Worm (Caenorhabditis elegans): ENCODE results near the gene cyp-34A8.

The cyp-34A8 gene

ce11 chrV:3935892-3936478 lies 31.6 kb downstream of the cyp-34A8 start, which contains the start of gene cyp-35A5:
TSS of gene cyp-35A5 (plus strand) at chrV:3936326.
- TF ChIP-seq nhr-2 (tag; optimal IDR thresholded peaks at IDR 0.05) (no peak), nhr-237 (tag; optimal IDR thresholded peaks at IDR 0.05) (no peak), elt-1 (tag; optimal IDR thresholded peaks at IDR 0.05; ENCODE audit: borderline replicate concordance, insufficient read depth) (no peak), unc-62 (GFP tag; optimal IDR thresholded peaks at IDR 0.05) (no peak), lin-13 (tag; optimal IDR thresholded peaks at IDR 0.05) (no peak), ztf-11 (tag; optimal IDR thresholded peaks at IDR 0.05) (no peak), mep-1 (tag; optimal IDR thresholded peaks at IDR 0.05) (no peak), nhr-28 (tag; optimal IDR thresholded peaks at IDR 0.05) (no peak), flh-1 (GFP tag; optimal IDR thresholded peaks at IDR 0.05) (no peak), blmp-1 (tag; optimal IDR thresholded peaks at IDR 0.05) (no peak), lin-32 (GFP tag; optimal IDR thresholded peaks at IDR 0.05) (no peak), ham-2 (GFP tag; optimal IDR thresholded peaks at IDR 0.05) (no peak), ces-1 (GFP tag; optimal IDR thresholded peaks at IDR 0.05) (no peak), lsy-2 (tag; optimal IDR thresholded peaks at IDR 0.05) (no peak), sem-2 (GFP tag; optimal IDR thresholded peaks at IDR 0.05) (no peak), nhr-12 (tag; optimal IDR thresholded peaks at IDR 0.05) (no peak)

ce11 chrV:3931326-3931725 lies 36.3 kb downstream of the cyp-34A8 start, which contains the start of gene srx-63:
TSS of gene srx-63 (plus strand) at chrV:3931626.
- no peak for TF ChIP-seq tbx-8 (GFP tag; optimal IDR thresholded peaks at IDR 0.05)
- TF ChIP-seq nhr-76 (tag; optimal IDR thresholded peaks at IDR 0.05): no peak
- TF ChIP-seq hlh-1 (tag; optimal IDR thresholded peaks at IDR 0.05): no peak
- TF ChIP-seq elt-1 (tag; optimal IDR thresholded peaks at IDR 0.05; ENCODE audit: borderline replicate concordance, insufficient read depth): no peak
- no peak for TF ChIP-seq flh-1 (GFP tag; optimal IDR thresholded peaks at IDR 0.05)
- no peak for TF ChIP-seq ceh-43 (GFP tag; optimal IDR thresholded peaks at IDR 0.05)

- no peak for TF ChIP-seq sem-2 (GFP tag; optimal IDR thresholded peaks at IDR 0.05)
- TF ChIP-seq nhr-76 (tag; optimal IDR thresholded peaks at IDR 0.05): no peak
- no peak for TF ChIP-seq unc-120 (tag; optimal IDR thresholded peaks at IDR 0.05; ENCODE audit: poor library complexity, severe bottlenecking)
- TF ChIP-seq lsy-2 (tag; optimal IDR thresholded peaks at IDR 0.05): no peak
- no peak for TF ChIP-seq flh-1 (GFP tag; optimal IDR thresholded peaks at IDR 0.05)
- TF ChIP-seq cnd-1 (tag; optimal IDR thresholded peaks at IDR 0.05): no peak
- TF ChIP-seq nhr-237 (tag; optimal IDR thresholded peaks at IDR 0.05): no peak
- no peak for TF ChIP-seq nhr-2 (tag; optimal IDR thresholded peaks at IDR 0.05)
- no peak for TF ChIP-seq ceh-83 (GFP tag; optimal IDR thresholded peaks at IDR 0.05)
- no peak for TF ChIP-seq lin-32 (GFP tag; optimal IDR thresholded peaks at IDR 0.05)
- no peak for TF ChIP-seq ceh-43 (GFP tag; optimal IDR thresholded peaks at IDR 0.05)
- no peak for TF ChIP-seq ceh-39 (tag; optimal IDR thresholded peaks at IDR 0.05)
- no peak for TF ChIP-seq bed-3 (GFP tag; optimal IDR thresholded peaks at IDR 0.05)
- no peak for TF ChIP-seq tbx-8 (GFP tag; optimal IDR thresholded peaks at IDR 0.05)
- TF ChIP-seq M03D4.4 (tag; optimal IDR thresholded peaks at IDR 0.05): no peak
- TF ChIP-seq unc-39 (tag; optimal IDR thresholded peaks at IDR 0.05): no peak
- TF ChIP-seq ces-1 (GFP tag; optimal IDR thresholded peaks at IDR 0.05): no peak
These were observed 38.5 kb downstream of the cyp-34A8 start, which contains the start of gene srx-64 for ce11 chrV:3929099-3929498. TSS of gene srx-64 (plus strand) at chrV:3929399.

- TF ChIP-seq sem-2 (GFP tag; optimal IDR thresholded peaks at IDR 0.05) (no peak), snpc-4 (tag; optimal IDR thresholded peaks at IDR 0.05) (no peak), hlh-1 (tag; optimal IDR thresholded peaks at IDR 0.05) (no peak), tbx-8 (GFP tag; optimal IDR thresholded peaks at IDR 0.05) (no peak), pha-4 (tag; optimal IDR thresholded peaks at IDR 0.05) (no peak), nhr-237 (tag; optimal IDR thresholded peaks at IDR 0.05) (no peak), mep-1 (tag; optimal IDR thresholded peaks at IDR 0.05) (no peak), lin-32 (GFP tag; optimal IDR thresholded peaks at IDR 0.05) (no peak), blmp-1 (tag; optimal IDR thresholded peaks at IDR 0.05) (no peak), flh-1 (GFP tag; optimal IDR thresholded peaks at IDR 0.05) (no peak), nhr-12 (tag; optimal IDR thresholded peaks at IDR 0.05) (no peak), cnd-1 (tag; optimal IDR thresholded peaks at IDR 0.05) (no peak), ceh-39 (tag; optimal IDR thresholded peaks at IDR 0.05) (no peak), ztf-11 (tag; optimal IDR thresholded peaks at IDR 0.05) (no peak), nhr-28 (tag; optimal IDR thresholded peaks at IDR 0.05) (no peak), mab-5 (tag; optimal IDR thresholded peaks at IDR 0.05) (no peak)
These were observed 40.1 kb downstream of the cyp-34A8 start for ce11 chrV:3927522-3927921.

ce11 chrV:3922547-3922946 lies 45.1 kb downstream of the cyp-34A8 start:
- TF ChIP-seq ztf-11 (tag; optimal IDR thresholded peaks at IDR 0.05) (no peak), blmp-1 (tag; optimal IDR thresholded peaks at IDR 0.05) (no peak), sem-2 (GFP tag; optimal IDR thresholded peaks at IDR 0.05) (no peak), elt-3 (tag; optimal IDR thresholded peaks at IDR 0.05) (no peak), flh-1 (GFP tag; optimal IDR thresholded peaks at IDR 0.05) (no peak), lin-13 (tag; optimal IDR thresholded peaks at IDR 0.05) (no peak), pha-4 (tag; optimal IDR thresholded peaks at IDR 0.05) (no peak), mls-2 (tag; optimal IDR thresholded peaks at IDR 0.05) (no peak), mep-1 (tag; optimal IDR thresholded peaks at IDR 0.05) (no peak), nhr-28 (tag; optimal IDR thresholded peaks at IDR 0.05) (no peak), tbx-8 (GFP tag; optimal IDR thresholded peaks at IDR 0.05) (no peak), ceh-43 (GFP tag; optimal IDR thresholded peaks at IDR 0.05) (no peak), ceh-39 (tag; optimal IDR thresholded peaks at IDR 0.05) (no peak), drap-1 (GFP tag; optimal IDR thresholded peaks at IDR 0.05) (no peak), M03D4.4 (tag; optimal IDR thresholded peaks at IDR 0.05) (no peak), sptf-1 (tag; optimal IDR thresholded peaks at IDR 0.05) (no peak), lsy-2 (tag; optimal IDR thresholded peaks at IDR 0.05) (no peak), nhr-237 (tag; optimal IDR thresholded peaks at IDR 0.05) (no peak), zip-8 (tag; optimal IDR thresholded peaks at IDR 0.05) (no peak)

All from whole organism, mixed stage, embryonic.